Worm (Caenorhabditis elegans) whole organism, late embryonic: ENCODE measurements around the gene fbxa-224.

ENCODE experiments used
- ahr-1 ChIP-seq: sonication (generic microtip); optimal IDR thresholded peaks from 2 replicates; lab custom pipeline; 2016; ENCODE audit warnings: missing genetic modification characterization, missing compliant biosample characterization
- ama-1 ChIP-seq: fragments of 150-350 bp; optimal IDR thresholded peaks from 2 replicates; lab custom pipeline; 2014
- ceh-18 ChIP-seq: sonication (generic microtip); optimal IDR thresholded peaks from 2 replicates; lab custom pipeline; 2016; ENCODE audit warnings: missing genetic modification characterization, missing compliant biosample characterization
- ceh-22 ChIP-seq: sonication (generic microtip); optimal IDR thresholded peaks from 2 replicates; lab custom pipeline; 2017; ENCODE audit warnings: missing biosample characterization, missing genetic modification characterization
- ceh-24 ChIP-seq: sonication (generic microtip); optimal IDR thresholded peaks from 2 replicates; lab custom pipeline; 2016; ENCODE audit warnings: mild to moderate bottlenecking, missing genetic modification characterization, missing compliant biosample characterization
- elt-4 ChIP-seq: sonication (generic microtip); optimal IDR thresholded peaks from 2 replicates; lab custom pipeline; 2016; ENCODE audit warnings: missing genetic modification characterization, missing compliant biosample characterization
- nhr-232 ChIP-seq: sonication (generic microtip); optimal IDR thresholded peaks from 2 replicates; lab custom pipeline; 2016; ENCODE audit warnings: missing genetic modification characterization, missing compliant biosample characterization
- pag-3 ChIP-seq: sonication (generic microtip); optimal IDR thresholded peaks from 2 replicates; lab custom pipeline; 2016; ENCODE audit warnings: missing compliant biosample characterization, missing genetic modification characterization, borderline replicate concordance
- pha-2 ChIP-seq: sonication (generic microtip); optimal IDR thresholded peaks from 2 replicates; lab custom pipeline; 2017; ENCODE audit warnings: mild to moderate bottlenecking, missing genetic modification characterization, missing compliant biosample characterization
- sox-2 ChIP-seq: fragments of 200-800 bp; sonication (Bioruptor generic); IDR thresholded peaks from 2 replicates; pipeline ENCODE4 v1.3.6; 2022; ENCODE audit warnings: missing genetic modification reagents, missing genetic modification characterization, missing compliant biosample characterization
- ttx-3 ChIP-seq: sonication (generic microtip); optimal IDR thresholded peaks from 2 replicates; lab custom pipeline; 2016; ENCODE audit warnings: missing genetic modification reagents, missing genetic modification characterization, missing compliant biosample characterization
- unc-42 ChIP-seq: sonication (generic microtip); optimal IDR thresholded peaks from 2 replicates; lab custom pipeline; 2016; ENCODE audit warnings: missing genotype, missing genetic modification characterization, missing compliant biosample characterization
- zip-5 ChIP-seq: sonication (generic microtip); optimal IDR thresholded peaks from 2 replicates; lab custom pipeline; 2016; ENCODE audit warnings: missing genetic modification characterization, missing compliant biosample characterization

DNA sequence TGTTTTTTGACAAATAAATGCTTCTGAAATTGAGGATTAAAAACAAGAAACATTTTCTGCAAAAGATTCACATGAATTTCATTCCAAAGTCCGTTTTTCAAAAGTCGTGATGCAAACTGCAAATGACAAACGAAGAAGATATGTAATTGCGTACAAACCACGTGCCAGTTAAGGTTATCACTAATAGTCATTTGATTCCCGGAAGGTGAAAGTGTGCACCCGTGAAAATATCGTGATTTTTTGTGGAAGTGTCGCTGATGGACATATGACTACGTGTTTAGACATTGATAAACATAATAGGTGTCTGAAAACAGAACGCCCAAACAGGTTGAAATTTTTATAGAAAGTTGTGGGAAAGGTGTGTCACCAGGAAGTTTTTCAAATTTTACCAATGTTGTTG is 19.7 kb downstream of the fbxa-224 start:
- TF ChIP-seq ceh-18 (no peak), pag-3 (tag; lab: Kevin White, UChicago) (no peak), ama-1 (lab: Kevin White, UChicago) (no peak), ahr-1 (tag; lab: Kevin White, UChicago) (no peak), pha-2 (tag; lab: Kevin White, UChicago) (no peak), sox-2 (GFP tag; lab: Robert Waterston, UW) (no peak), ceh-24 (no peak), elt-4 (no peak), unc-42 (tag; lab: Kevin White, UChicago) (no peak), nhr-232 (no peak), ceh-22 (no peak), zip-5 (tag; lab: Kevin White, UChicago) (no peak), ttx-3 (no peak)
